Worm (Caenorhabditis elegans): Measurements from ENCODE around the gene C46G7.2.

ce11 chrIV:6005655-6006054 lies 9.3 kb upstream of the C46G7.2 start:
- no peak for TF ChIP-seq fos-1 (tag; optimal IDR thresholded peaks at IDR 0.05)
- TF ChIP-seq aly-2 (tag; optimal IDR thresholded peaks at IDR 0.05) = no peak
- no peak for TF ChIP-seq sox-4 (tag; optimal IDR thresholded peaks at IDR 0.05)
- TF ChIP-seq lin-15B (tag; optimal IDR thresholded peaks at IDR 0.05) = no peak
- TF ChIP-seq snpc-4 (tag; optimal IDR thresholded peaks at IDR 0.05) = no peak
- no peak for TF ChIP-seq nhr-237 (tag; optimal IDR thresholded peaks at IDR 0.05)
- TF ChIP-seq lsy-2 (tag; optimal IDR thresholded peaks at IDR 0.05) = no peak
- no peak for TF ChIP-seq lin-39 (tag; optimal IDR thresholded peaks at IDR 0.05)
- no peak for TF ChIP-seq nhr-85 (tag)
- no peak for TF ChIP-seq skn-1 (tag; optimal IDR thresholded peaks at IDR 0.05)
- TF ChIP-seq zag-1 (tag; optimal IDR thresholded peaks at IDR 0.05) = no peak
- no peak for TF ChIP-seq nhr-76 (tag; optimal IDR thresholded peaks at IDR 0.05)
